Worm (Caenorhabditis elegans) whole organism, young adult: ENCODE data around the gene E04F6.4.

Experiments used
- B0019.2 ChIP-seq: fragments of 200-800 bp; sonication (Bioruptor generic); conservative IDR thresholded peaks from 2 replicates; pipeline ENCODE4 v1.3.6; 2022; ENCODE audit warnings: missing genetic modification reagents, missing genetic modification characterization, missing compliant biosample characterization
- B0035.1 ChIP-seq: sonication (generic microtip); optimal IDR thresholded peaks from 2 replicates; lab custom pipeline; 2016; ENCODE audit warnings: missing genetic modification characterization, mild to moderate bottlenecking, missing compliant biosample characterization, missing genotype, missing genetic modification reagents
- B0261.1 ChIP-seq: sonication (generic microtip); optimal IDR thresholded peaks from 2 replicates; lab custom pipeline; 2016; ENCODE audit warnings: mild to moderate bottlenecking, missing genetic modification characterization, moderate library complexity, missing compliant biosample characterization
- D2030.7 ChIP-seq: fragments of 200-800 bp; sonication (Bioruptor generic); IDR thresholded peaks from 2 replicates; pipeline ENCODE4 v1.3.6; 2022; ENCODE audit warnings: missing genetic modification reagents, missing genetic modification characterization, missing compliant biosample characterization
- F22D6.2 ChIP-seq: sonication (generic microtip); optimal IDR thresholded peaks from 2 replicates; lab custom pipeline; 2016; ENCODE audit warnings: mild to moderate bottlenecking, missing genetic modification characterization, missing compliant biosample characterization
- F37B4.10 ChIP-seq: fragments of 200-800 bp; sonication (Bioruptor generic); IDR thresholded peaks from 2 replicates; pipeline ENCODE4 v1.3.6; 2022; ENCODE audit warnings: missing genetic modification characterization, missing compliant biosample characterization
- F39B2.1 ChIP-seq: fragments of 200-800 bp; sonication (Bioruptor generic); IDR thresholded peaks from 2 replicates; pipeline ENCODE4 v1.3.6; 2022; ENCODE audit warnings: missing genetic modification reagents, missing genetic modification characterization, missing compliant biosample characterization
- F57A8.1 ChIP-seq: fragments of 200-800 bp; sonication (Bioruptor generic); optimal IDR thresholded peaks from 2 replicates; lab custom pipeline; 2018; ENCODE audit warnings: mild to moderate bottlenecking, missing genetic modification characterization, moderate library complexity, missing compliant biosample characterization
- Y53F4B.3 ChIP-seq: fragments of 200-800 bp; sonication (Bioruptor generic); IDR thresholded peaks from 2 replicates; pipeline ENCODE4 v1.3.6; 2022; ENCODE audit warnings: missing genetic modification reagents, missing genetic modification characterization, missing compliant biosample characterization
- Y56A3A.18 ChIP-seq: fragments of 200-800 bp; sonication (Bioruptor generic); IDR thresholded peaks from 2 replicates; pipeline ENCODE4 v1.3.6; 2022; ENCODE audit warnings: missing genetic modification reagents, missing genetic modification characterization, missing compliant biosample characterization
- Y79H2A.3 ChIP-seq: fragments of 200-800 bp; sonication (Bioruptor generic); conservative IDR thresholded peaks from 2 replicates; pipeline ENCODE4 v1.3.6; 2022; ENCODE audit warnings: missing genetic modification reagents, missing genetic modification characterization, missing compliant biosample characterization
- ama-1 ChIP-seq, 3 experiments: fragments of 150-350 bp in 1 of 3; sonication (generic microtip) in 2 of 3; optimal IDR thresholded peaks; 2 replicates each; lab custom pipeline; 2014 to 2018; ENCODE audit warnings: missing biosample characterization in 2 of 3, missing genetic modification characterization in 2 of 3, missing genetic modification reagents in 2 of 3
- atf-7 ChIP-seq: sonication (generic microtip); optimal IDR thresholded peaks from 2 replicates; lab custom pipeline; 2017; ENCODE audit warnings: mild to moderate bottlenecking, missing genetic modification characterization, missing compliant biosample characterization
- attf-5 ChIP-seq: fragments of 200-800 bp; sonication (Bioruptor generic); optimal IDR thresholded peaks from 2 replicates; lab custom pipeline; 2018; ENCODE audit warnings: mild to moderate bottlenecking, missing genetic modification characterization, missing compliant biosample characterization
- cebp-1 ChIP-seq, 2 experiments: fragments of 200-800 bp in 1 of 2; sonication (Bioruptor generic) in 1 of 2; sonication (generic microtip) in 1 of 2; IDR thresholded peaks in 1 of 2; optimal IDR thresholded peaks in 1 of 2; 2 replicates each; pipeline versions ENCODE4 v1.3.6 to Lab custom; 2017 to 2022; ENCODE audit warnings: missing compliant biosample characterization in 2 of 2, missing genetic modification characterization in 2 of 2, mild to moderate bottlenecking in 1 of 2, missing genetic modification reagents in 1 of 2, moderate library complexity in 1 of 2
- cebp-2 ChIP-seq: fragments of 200-800 bp; sonication (Bioruptor generic); IDR thresholded peaks from 2 replicates; pipeline ENCODE4 v1.3.6; 2022; ENCODE audit warnings: missing genetic modification characterization, missing compliant biosample characterization
- die-1 ChIP-seq: sonication (generic microtip); optimal IDR thresholded peaks from 2 replicates; lab custom pipeline; 2016; ENCODE audit warnings: missing genotype, mild to moderate bottlenecking, missing genetic modification characterization, missing compliant biosample characterization
- dox-1 ChIP-seq: fragments of 200-800 bp; sonication (Bioruptor generic); IDR thresholded peaks from 2 replicates; pipeline ENCODE4 v1.3.6; 2022; ENCODE audit warnings: missing genetic modification reagents, missing genetic modification characterization, missing compliant biosample characterization
- dpff-1 ChIP-seq: sonication (generic microtip); optimal IDR thresholded peaks from 2 replicates; lab custom pipeline; 2017; ENCODE audit warnings: mild to moderate bottlenecking, missing genetic modification characterization, missing compliant biosample characterization
- dpl-1 ChIP-seq: fragments of 150-350 bp; optimal IDR thresholded peaks from 2 replicates; lab custom pipeline; 2014; ENCODE audit warnings: missing biosample characterization, missing genetic modification reagents, missing genetic modification characterization
- efl-1 ChIP-seq: fragments of 150-350 bp; optimal IDR thresholded peaks from 2 replicates; lab custom pipeline; 2014; ENCODE audit warnings: missing biosample characterization, missing genetic modification reagents, missing genetic modification characterization
- egl-18 ChIP-seq: fragments of 200-800 bp; sonication (Bioruptor generic); IDR thresholded peaks from 2 replicates; pipeline ENCODE4 v1.3.6; 2022; ENCODE audit warnings: missing genetic modification reagents, missing genetic modification characterization, missing compliant biosample characterization
- gei-17 ChIP-seq: fragments of 200-800 bp; sonication (Bioruptor generic); optimal IDR thresholded peaks from 2 replicates; lab custom pipeline; 2018; ENCODE audit warnings: mild to moderate bottlenecking, missing genetic modification characterization, missing compliant biosample characterization
- hlh-12 ChIP-seq: sonication (generic microtip); optimal IDR thresholded peaks from 2 replicates; lab custom pipeline; 2016; ENCODE audit warnings: missing genetic modification characterization, missing compliant biosample characterization
- hsf-1 ChIP-seq: fragments of 200-800 bp; sonication (Bioruptor generic); IDR thresholded peaks from 2 replicates; pipeline ENCODE4 v1.3.6; 2022; ENCODE audit warnings: missing genetic modification reagents, missing genetic modification characterization, missing compliant biosample characterization
- let-607 ChIP-seq, 2 experiments: fragments of 200-800 bp in 1 of 2; sonication (Bioruptor generic) in 1 of 2; sonication (generic microtip) in 1 of 2; optimal IDR thresholded peaks; 2 replicates each; lab custom pipeline; 2016 to 2018; ENCODE audit warnings: mild to moderate bottlenecking in 2 of 2, missing compliant biosample characterization in 2 of 2, missing genetic modification characterization in 2 of 2, moderate library complexity in 2 of 2, missing genotype in 1 of 2
- lin-26 ChIP-seq: fragments of 200-800 bp; sonication (Bioruptor generic); IDR thresholded peaks from 2 replicates; pipeline ENCODE4 v1.3.6; 2022; ENCODE audit warnings: missing genetic modification reagents, missing genetic modification characterization, missing compliant biosample characterization
- lin-35 ChIP-seq, 3 experiments: fragments of 150-350 bp in 2 of 3; sonication (generic microtip) in 1 of 3; optimal IDR thresholded peaks; 2 replicates each; lab custom pipeline; 2014 to 2018; ENCODE audit warnings: missing biosample characterization in 3 of 3, missing genetic modification characterization in 3 of 3, missing genetic modification reagents in 3 of 3
- madf-10 ChIP-seq: sonication (generic microtip); optimal IDR thresholded peaks from 2 replicates; lab custom pipeline; 2016; ENCODE audit warnings: mild to moderate bottlenecking, missing genetic modification characterization, missing compliant biosample characterization
- madf-3 ChIP-seq: fragments of 200-800 bp; sonication (Bioruptor generic); IDR thresholded peaks from 2 replicates; pipeline ENCODE4 v1.3.6; 2022; ENCODE audit warnings: missing genetic modification reagents, missing genetic modification characterization, missing compliant biosample characterization
- mcd-1 ChIP-seq: fragments of 200-800 bp; sonication (Bioruptor generic); IDR thresholded peaks from 2 replicates; pipeline ENCODE4 v1.3.6; 2022; ENCODE audit warnings: missing genetic modification reagents, missing genetic modification characterization, missing compliant biosample characterization
- mes-4 ChIP-seq: sonication (generic microtip); optimal IDR thresholded peaks from 2 replicates; lab custom pipeline; 2016; ENCODE audit warnings: missing genotype, missing genetic modification characterization, missing compliant biosample characterization
- nfya-1 ChIP-seq: sonication (generic microtip); optimal IDR thresholded peaks from 2 replicates; lab custom pipeline; 2017; ENCODE audit warnings: antibody characterized with exemption, missing compliant biosample characterization, missing genetic modification characterization, borderline replicate concordance; ENCODE audit not compliant: insufficient read depth
- nfyb-1 ChIP-seq: fragments of 200-800 bp; sonication (Bioruptor generic); IDR thresholded peaks from 2 replicates; pipeline ENCODE4 v1.3.6; 2022; ENCODE audit warnings: missing genetic modification reagents, missing genetic modification characterization, missing compliant biosample characterization
- nhr-120 ChIP-seq: fragments of 200-800 bp; sonication (Bioruptor generic); IDR thresholded peaks from 2 replicates; pipeline ENCODE4 v1.3.6; 2022; ENCODE audit warnings: missing genetic modification characterization, missing compliant biosample characterization
- nhr-27 ChIP-seq: fragments of 200-800 bp; sonication (Bioruptor generic); optimal IDR thresholded peaks from 2 replicates; lab custom pipeline; 2018; ENCODE audit warnings: mild to moderate bottlenecking, missing genetic modification characterization, moderate library complexity, missing compliant biosample characterization
- pbrm-1 ChIP-seq: fragments of 200-800 bp; sonication (Bioruptor generic); IDR thresholded peaks from 2 replicates; pipeline ENCODE4 v1.3.6; 2022; ENCODE audit warnings: missing genetic modification reagents, missing genetic modification characterization, missing compliant biosample characterization
- pha-4 ChIP-seq: fragments of 150-350 bp; sonication (generic microtip); optimal IDR thresholded peaks from 2 replicates; lab custom pipeline; 2014; ENCODE audit warnings: missing biosample characterization, missing genetic modification reagents, missing genetic modification characterization
- rcor-1 ChIP-seq: fragments of 200-800 bp; sonication (Bioruptor generic); IDR thresholded peaks from 2 replicates; pipeline ENCODE4 v1.3.6; 2022; ENCODE audit warnings: missing genetic modification reagents, missing genetic modification characterization, missing compliant biosample characterization
- repo-1 ChIP-seq: sonication (generic microtip); optimal IDR thresholded peaks from 2 replicates; lab custom pipeline; 2017; ENCODE audit warnings: mild to moderate bottlenecking, missing genetic modification characterization, missing compliant biosample characterization
- rpc-1 ChIP-seq, 2 experiments: fragments of 150-350 bp in 1 of 2; sonication (generic microtip) in 1 of 2; optimal IDR thresholded peaks; 2 replicates each; lab custom pipeline; 2014 to 2018; ENCODE audit warnings: missing biosample characterization in 1 of 2, missing genetic modification characterization in 1 of 2, missing genetic modification reagents in 1 of 2, missing genotype in 1 of 2
- sea-2 ChIP-seq: fragments of 200-800 bp; sonication (Bioruptor generic); IDR thresholded peaks from 2 replicates; pipeline ENCODE4 v1.3.6; 2022; ENCODE audit warnings: missing genetic modification characterization, missing compliant biosample characterization
- snpc-1.1 ChIP-seq: sonication (generic microtip); optimal IDR thresholded peaks from 2 replicates; lab custom pipeline; 2017; ENCODE audit warnings: missing genetic modification characterization, mild to moderate bottlenecking, missing compliant biosample characterization, antibody characterized with exemption, moderate library complexity, missing genotype, missing genetic modification reagents; ENCODE audit not compliant: insufficient read depth
- xnd-1 ChIP-seq: sonication (generic microtip); optimal IDR thresholded peaks from 2 replicates; lab custom pipeline; 2016; ENCODE audit warnings: missing genotype, missing genetic modification reagents, missing genetic modification characterization, missing compliant biosample characterization
- zim-3 ChIP-seq: sonication (generic microtip); optimal IDR thresholded peaks from 2 replicates; lab custom pipeline; 2017; ENCODE audit warnings: mild to moderate bottlenecking, missing genetic modification characterization, moderate library complexity, missing compliant biosample characterization
- ztf-22 ChIP-seq: fragments of 200-800 bp; sonication (Bioruptor generic); optimal IDR thresholded peaks from 2 replicates; lab custom pipeline; 2018; ENCODE audit warnings: mild to moderate bottlenecking, missing genetic modification characterization, moderate library complexity, missing compliant biosample characterization

E04F6.4 gene

DNA sequence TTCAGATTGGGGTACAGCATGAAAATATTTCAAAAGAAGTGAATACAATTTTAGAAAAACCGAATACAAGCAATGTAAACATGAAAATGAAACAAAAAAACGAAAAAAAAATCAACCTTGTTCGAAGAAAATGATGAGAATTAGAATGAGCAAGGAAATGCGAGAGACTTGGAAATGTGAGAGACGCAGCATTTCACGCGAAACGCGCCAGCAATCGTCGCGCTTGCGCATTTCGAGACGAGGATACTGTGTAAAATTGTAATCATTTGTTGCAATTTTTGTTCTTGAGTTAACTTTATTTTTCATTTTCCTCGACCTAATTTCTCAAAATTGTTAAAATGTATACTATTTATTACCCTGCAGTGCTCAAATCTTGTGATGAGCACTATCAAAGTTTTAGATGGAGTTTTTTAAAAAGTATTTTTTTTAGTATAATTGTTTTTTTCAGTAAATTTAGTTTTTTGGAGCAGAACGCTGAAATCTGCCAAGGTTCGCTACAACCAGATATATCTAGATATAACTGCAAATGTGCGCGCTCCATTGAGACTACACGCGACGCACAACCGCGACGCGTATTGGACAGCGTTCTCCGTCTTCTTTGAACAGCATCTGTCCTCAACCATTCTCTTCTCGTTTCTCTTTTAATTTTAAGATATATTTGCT lies 37.1 kb upstream of the E04F6.4 start, which contains the start of gene fust-1:
Gene fust-1, plus strand, starts transcription at position 613 of the 663 bp plus-strand sequence.
- TF ChIP-seq let-607 (tag; optimal IDR thresholded peaks at IDR 0.05; lab: Kevin White, UChicago) = peak; percentile 54 to 78
- peak; percentile 98 for TF ChIP-seq dox-1 (GFP tag; lab: Robert Waterston, UW)
- peak; percentile 77 for TF ChIP-seq F22D6.2 (tag; lab: Kevin White, UChicago)
- TF ChIP-seq nfyb-1 = peak; percentile 96
- TF ChIP-seq gei-17 (GFP tag; lab: Kevin White, UChicago) = peak; percentile 79
- TF ChIP-seq F39B2.1 (GFP tag; lab: Robert Waterston, UW) = peak; percentile 82; the same call in 1 of the 2 replicates
- peak; percentile 97 for TF ChIP-seq mcd-1 (GFP tag; lab: Robert Waterston, UW)
- no peak for TF ChIP-seq nfya-1 (tag; lab: Kevin White, UChicago)
- TF ChIP-seq cebp-1 (GFP tag; IDR thresholded peaks at IDR 0.05; lab: Robert Waterston, UW) = peak; percentile 29; the same call in 1 of the 2 replicates
- peak; percentile 93 for TF ChIP-seq cebp-1 (tag; optimal IDR thresholded peaks at IDR 0.05; lab: Kevin White, UChicago)
- TF ChIP-seq B0035.1 (tag; lab: Kevin White, UChicago) = peak; percentile 42
- peak; percentile 14 for TF ChIP-seq die-1 (tag; lab: Kevin White, UChicago)
- TF ChIP-seq B0019.2 (GFP tag; lab: Robert Waterston, UW) = peak; percentile 69
- TF ChIP-seq egl-18 (GFP tag; lab: Robert Waterston, UW) = peak; percentile 81
- TF ChIP-seq nhr-120 (GFP tag; lab: Robert Waterston, UW) = no peak
- TF ChIP-seq snpc-1.1 (tag; lab: Kevin White, UChicago) = peak; percentile 79
- TF ChIP-seq ztf-22 (GFP tag; lab: Kevin White, UChicago) = peak; percentile 73
- TF ChIP-seq Y53F4B.3 (GFP tag; lab: Robert Waterston, UW) = no peak
- no peak for TF ChIP-seq dpff-1 (tag; lab: Kevin White, UChicago)
- no peak for TF ChIP-seq nhr-27 (tag; lab: Kevin White, UChicago)
- peak; percentile 87 for TF ChIP-seq Y56A3A.18 (GFP tag; lab: Robert Waterston, UW)
- no peak for TF ChIP-seq ama-1 (optimal IDR thresholded peaks at IDR 0.05; lab: Kevin White, UChicago)
- peak in 1 of 2 experiments; percentile 15 for TF ChIP-seq ama-1 (GFP tag; optimal IDR thresholded peaks at IDR 0.05; lab: Kevin White, UChicago)
- no peak for TF ChIP-seq rpc-1 (optimal IDR thresholded peaks at IDR 0.05; lab: Kevin White, UChicago)
- TF ChIP-seq rpc-1 (tag; optimal IDR thresholded peaks at IDR 0.05; lab: Kevin White, UChicago) = no peak
- peak; percentile 95 for TF ChIP-seq madf-3 (GFP tag; lab: Robert Waterston, UW)
- TF ChIP-seq B0261.1 (tag; lab: Kevin White, UChicago) = peak; percentile 27
- TF ChIP-seq Y79H2A.3 (GFP tag; lab: Robert Waterston, UW) = no peak
- TF ChIP-seq rcor-1 (GFP tag; lab: Robert Waterston, UW) = peak; percentile 95
- peak; percentile 47 for TF ChIP-seq pha-4 (tag; lab: Kevin White, UChicago)
- no peak for TF ChIP-seq sea-2 (GFP tag; lab: Robert Waterston, UW)
- peak; percentile 88 for TF ChIP-seq hsf-1 (GFP tag; lab: Robert Waterston, UW)
- peak; percentile 84 for TF ChIP-seq atf-7
- TF ChIP-seq F37B4.10 (GFP tag; lab: Robert Waterston, UW) = no peak
- peak; percentile 82 for TF ChIP-seq xnd-1
- peak; percentile 89 for TF ChIP-seq D2030.7 (GFP tag; lab: Robert Waterston, UW)
- peak; percentile 94 for TF ChIP-seq repo-1
- TF ChIP-seq efl-1 (GFP tag; lab: Kevin White, UChicago) = peak; percentile 64
- TF ChIP-seq pbrm-1 (GFP tag; lab: Robert Waterston, UW) = peak; percentile 95
- no peak for TF ChIP-seq zim-3
- TF ChIP-seq lin-26 (GFP tag; lab: Robert Waterston, UW) = peak; percentile 44; the same call in 1 of the 2 replicates
- TF ChIP-seq mes-4 = peak; percentile 22
- TF ChIP-seq madf-10 = peak; percentile 54
- peak in 2 of 3 experiments; percentile 80 to 93 for TF ChIP-seq lin-35 (GFP tag; optimal IDR thresholded peaks at IDR 0.05; lab: Kevin White, UChicago)
- peak; percentile 99 for TF ChIP-seq attf-5 (GFP tag; lab: Kevin White, UChicago)
- peak; percentile 67 for TF ChIP-seq dpl-1 (GFP tag; lab: Kevin White, UChicago)
- 0 out of 2 replicates have a peak, but pooled peaks have one; percentile 60 for TF ChIP-seq cebp-2 (GFP tag; lab: Robert Waterston, UW)
- no peak for TF ChIP-seq hlh-12 (tag; lab: Kevin White, UChicago)
- no peak for TF ChIP-seq F57A8.1 (GFP tag; lab: Kevin White, UChicago)
